Fruit fly (Drosophila melanogaster): ENCODE results near the gene CG42245.

The CG42245 gene

DNA sequence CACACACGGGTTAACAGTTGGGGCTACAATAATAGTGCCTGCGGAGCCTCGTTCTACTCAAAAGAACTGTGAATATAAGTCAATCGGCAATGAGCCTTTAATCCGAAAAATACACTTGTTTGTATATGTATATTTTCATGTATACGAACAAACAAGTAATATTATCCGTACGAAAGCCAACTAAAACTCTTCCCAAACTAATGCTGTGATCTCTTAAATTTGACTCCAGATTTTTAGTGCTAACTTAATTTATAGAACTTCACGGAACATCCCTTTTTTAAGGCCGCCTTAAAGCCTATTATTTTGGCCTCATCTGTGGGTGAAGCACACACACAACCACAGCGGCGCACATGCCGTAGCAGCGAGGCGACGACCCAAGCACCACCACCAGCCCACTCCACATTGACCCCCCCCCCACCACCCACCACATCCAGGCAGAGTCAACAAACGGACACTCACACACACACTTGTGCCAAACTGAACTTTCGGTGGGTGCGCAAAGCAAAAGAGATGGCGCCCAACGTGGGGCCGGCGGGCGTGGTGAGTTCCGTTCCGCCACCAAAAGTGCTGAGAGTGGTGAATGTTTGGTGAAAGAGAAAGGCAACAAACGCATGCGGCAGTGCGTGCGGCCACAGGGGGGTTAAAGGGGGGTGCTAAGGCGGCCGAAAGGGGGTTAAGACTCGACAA, 47.3 kb upstream of the CG42245 start (continued):
- TF ChIP-seq Trl (optimal IDR thresholded peaks at IDR 0.05) (peak in 1 of 2 experiments; percentile 19), Trl (GFP tag; optimal IDR thresholded peaks at IDR 0.05) (peak; percentile 50), vvl (GFP tag; IDR thresholded peaks at IDR 0.05) (peak; percentile 40; the same call in 1 of the 2 replicates), CG31224 (GFP tag; IDR thresholded peaks at IDR 0.05) (no peak; the same call in 1 of the 2 replicates), B-H2 (GFP tag; optimal IDR thresholded peaks at IDR 0.05) (no peak), NC2β (GFP tag; optimal IDR thresholded peaks at IDR 0.05) (peak; percentile 57), NC2α (GFP tag; optimal IDR thresholded peaks at IDR 0.05) (peak; percentile 44), disco-r (GFP tag; optimal IDR thresholded peaks at IDR 0.05) (peak; percentile 76), CG7963 (GFP tag; IDR thresholded peaks at IDR 0.05; ENCODE audit: partially characterized antibody) (no peak), tup (GFP tag; optimal IDR thresholded peaks at IDR 0.05) (peak; percentile 62), CG6654 (GFP tag; optimal IDR thresholded peaks at IDR 0.05) (peak; percentile 56), CG12071 (GFP tag; optimal IDR thresholded peaks at IDR 0.05) (peak; percentile 62), sd (tag; optimal IDR thresholded peaks at IDR 0.05) (peak; percentile 19), CG18619 (GFP tag; optimal IDR thresholded peaks at IDR 0.05) (peak; percentile 87), CG18262 (tag; optimal IDR thresholded peaks at IDR 0.05) (peak; percentile 93), her (GFP tag; optimal IDR thresholded peaks at IDR 0.05) (no peak), hbn (GFP tag; IDR thresholded peaks at IDR 0.05; ENCODE audit: partially characterized antibody) (0 out of 2 replicates have a peak, but pooled peaks have one; percentile 26), dmrt99B (tag; optimal IDR thresholded peaks at IDR 0.05) (peak; percentile 92), CkIIα-i1 (GFP tag; IDR thresholded peaks at IDR 0.05) (no peak), Meics (GFP tag; optimal IDR thresholded peaks at IDR 0.05) (peak; percentile 88), oc (tag; optimal IDR thresholded peaks at IDR 0.05) (peak; percentile 46), Xrp1 (GFP tag; IDR thresholded peaks at IDR 0.05) (peak; percentile 73), E2f2 (GFP tag; IDR thresholded peaks at IDR 0.05) (peak; percentile 47; the same call in 1 of the 2 replicates), CG1024 (GFP tag; IDR thresholded peaks at IDR 0.05) (no peak), CG12104 (GFP tag; optimal IDR thresholded peaks at IDR 0.05) (peak; percentile 77), CG7839 (tag; optimal IDR thresholded peaks at IDR 0.05) (peak; percentile 90), CG12942 (GFP tag; optimal IDR thresholded peaks at IDR 0.05) (peak; percentile 69), CG8388 (GFP tag; optimal IDR thresholded peaks at IDR 0.05) (peak; percentile 74), fd96Cb (tag; optimal IDR thresholded peaks at IDR 0.05) (peak; percentile 83), btn (GFP tag; optimal IDR thresholded peaks at IDR 0.05) (peak; percentile 59), CG42726 (GFP tag; IDR thresholded peaks at IDR 0.05; ENCODE audit: partially characterized antibody) (no peak), D19B (GFP tag; optimal IDR thresholded peaks at IDR 0.05) (peak; percentile 47), ERR (GFP tag; optimal IDR thresholded peaks at IDR 0.05) (peak; percentile 64), CG8944 (GFP tag; optimal IDR thresholded peaks at IDR 0.05) (peak; percentile 75), CG8359 (GFP tag; optimal IDR thresholded peaks at IDR 0.05; ENCODE audit: borderline replicate concordance) (peak; percentile 78), Hmr (GFP tag; optimal IDR thresholded peaks at IDR 0.05) (peak; percentile 92), Poxn (GFP tag; IDR thresholded peaks at IDR 0.05) (no peak), CG13424 (tag; optimal IDR thresholded peaks at IDR 0.05) (peak; percentile 89), fru (optimal IDR thresholded peaks at IDR 0.05) (no peak), CG11723 (GFP tag; optimal IDR thresholded peaks at IDR 0.05) (peak; percentile 79), CG32532 (GFP tag; IDR thresholded peaks at IDR 0.05) (peak; percentile 67; the same call in 1 of the 2 replicates), Drgx (GFP tag; IDR thresholded peaks at IDR 0.05) (peak; percentile 79), CG1832 (GFP tag; optimal IDR thresholded peaks at IDR 0.05) (peak; percentile 15), CG6175 (GFP tag; IDR thresholded peaks at IDR 0.05) (0 out of 3 replicates have a peak, but pooled peaks have one; percentile 39), CTCF (GFP tag; optimal IDR thresholded peaks at IDR 0.05) (peak; percentile 45), tna (GFP tag; IDR thresholded peaks at IDR 0.05; ENCODE audit: partially characterized antibody) (no peak), Ets97D (GFP tag; optimal IDR thresholded peaks at IDR 0.05) (peak; percentile 18), al (GFP tag; IDR thresholded peaks at IDR 0.05) (0 out of 2 replicates have a peak, but pooled peaks have one; percentile 46), jumu (GFP tag; optimal IDR thresholded peaks at IDR 0.05) (peak; percentile 63), hb (GFP tag; IDR thresholded peaks at IDR 0.05; ENCODE audit: partially characterized antibody) (no peak)
